Worm (Caenorhabditis elegans): Measurements from ENCODE around the gene srx-113.

DNA sequence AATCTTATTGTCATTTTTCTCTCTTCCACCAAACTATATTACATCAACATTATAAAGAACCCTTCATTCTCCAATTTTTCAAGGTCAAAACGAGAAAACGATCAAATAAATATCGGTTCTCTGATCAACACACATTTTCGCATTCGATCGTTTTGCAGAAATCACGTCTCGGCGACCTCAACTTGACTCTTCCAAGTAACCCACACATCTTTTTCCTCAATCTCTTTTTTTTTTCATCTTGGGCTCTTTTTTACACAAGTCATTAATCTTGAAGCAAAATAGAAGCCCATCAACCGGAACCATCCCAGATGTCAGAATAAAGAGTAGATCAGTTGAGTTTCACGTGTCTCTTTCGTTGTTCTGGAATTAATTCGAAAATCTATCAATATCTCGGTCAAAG is 4.3 kb upstream of the srx-113 start:
- TF ChIP-seq elt-2 (tag; optimal IDR thresholded peaks at IDR 0.05), result no peak
- TF ChIP-seq tbx-2 (tag; optimal IDR thresholded peaks at IDR 0.05), result peak; percentile 21
- TF ChIP-seq lin-13 (GFP tag; optimal IDR thresholded peaks at IDR 0.05), result no peak
- TF ChIP-seq pqm-1 (tag; optimal IDR thresholded peaks at IDR 0.05), result no peak
- no peak for TF ChIP-seq C04F5.9 (tag; optimal IDR thresholded peaks at IDR 0.05)
- no peak for TF ChIP-seq zip-4 (GFP tag; optimal IDR thresholded peaks at IDR 0.05)
- TF ChIP-seq unc-130 (tag; optimal IDR thresholded peaks at IDR 0.05), result peak; percentile 27
- TF ChIP-seq nhr-11 (tag; optimal IDR thresholded peaks at IDR 0.05), result no peak
- no peak for TF ChIP-seq hlh-4 (tag; optimal IDR thresholded peaks at IDR 0.05)
